Worm (Caenorhabditis elegans): ENCODE measurements around the gene str-25.

DNA sequence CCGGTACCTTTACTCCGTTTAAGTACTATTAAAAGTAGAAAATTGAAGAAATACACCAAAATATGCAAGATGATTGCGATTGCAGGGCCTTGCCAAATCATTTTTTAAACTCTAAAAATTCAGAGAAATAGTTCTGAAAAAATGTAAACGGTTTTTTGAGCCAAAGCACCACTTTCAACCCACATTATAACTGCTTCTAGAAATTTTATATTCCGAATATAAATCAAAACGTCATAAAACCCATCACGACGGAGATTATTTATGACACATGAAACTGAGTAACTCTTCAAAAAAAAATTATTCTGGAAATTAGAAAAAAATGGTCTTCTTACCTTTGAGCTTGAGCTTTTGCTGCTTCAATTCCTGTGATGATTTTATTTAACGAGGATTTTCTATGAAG lies 1.2 kb upstream of the str-25 start, which contains the start of gene srxa-16:
- no peak for TF ChIP-seq lin-15B (tag; optimal IDR thresholded peaks at IDR 0.05)
- no peak for TF ChIP-seq lin-39 (tag; optimal IDR thresholded peaks at IDR 0.05)
- no peak for TF ChIP-seq cey-2 (tag; optimal IDR thresholded peaks at IDR 0.05; ENCODE audit: borderline replicate concordance, insufficient read depth)
- TF ChIP-seq jun-1 (tag; optimal IDR thresholded peaks at IDR 0.05), result no peak
- no peak for TF ChIP-seq php-3 (GFP tag; IDR thresholded peaks at IDR 0.05)
- TF ChIP-seq nhr-28 (tag; optimal IDR thresholded peaks at IDR 0.05), result no peak
- TF ChIP-seq ama-1 (optimal IDR thresholded peaks at IDR 0.05), result no peak
